Worm (Caenorhabditis elegans): ENCODE results near the gene igeg-2.

ce11 chrX:11411675-11412074 is 34.8 kb downstream of the igeg-2 start:
- no peak for TF ChIP-seq ztf-11 (tag; optimal IDR thresholded peaks at IDR 0.05)
- no peak for TF ChIP-seq ceh-44 (GFP tag; IDR thresholded peaks at IDR 0.05)
- TF ChIP-seq snpc-4 (tag; optimal IDR thresholded peaks at IDR 0.05) = no peak
- no peak for TF ChIP-seq cey-2 (tag; optimal IDR thresholded peaks at IDR 0.05; ENCODE audit: borderline replicate concordance, insufficient read depth)
- no peak for TF ChIP-seq arid-1 (GFP tag; conservative IDR thresholded peaks at IDR 0.05)
- no peak for TF ChIP-seq dve-1 (tag; optimal IDR thresholded peaks at IDR 0.05; ENCODE audit: insufficient read depth)
- no peak for TF ChIP-seq ama-1 (optimal IDR thresholded peaks at IDR 0.05)
- TF ChIP-seq aly-2 (tag; optimal IDR thresholded peaks at IDR 0.05) = no peak
- no peak for TF ChIP-seq fos-1 (tag; optimal IDR thresholded peaks at IDR 0.05)
- TF ChIP-seq nhr-102 (tag; optimal IDR thresholded peaks at IDR 0.05) = no peak
- no peak for TF ChIP-seq mdl-1 (tag; optimal IDR thresholded peaks at IDR 0.05)
- no peak for TF ChIP-seq nhr-10 (tag; optimal IDR thresholded peaks at IDR 0.05)
- no peak for TF ChIP-seq ceh-28 (tag; optimal IDR thresholded peaks at IDR 0.05)
- no peak for TF ChIP-seq nhr-76 (tag; optimal IDR thresholded peaks at IDR 0.05)

Measured in whole organism, L4 larva.